Fruit fly (Drosophila melanogaster) whole organism, embryonic: ENCODE measurements around the gene CG44476.

ENCODE experiments used
- B-H1 ChIP-seq: fragments of 200-800 bp; sonication (Bioruptor generic); IDR thresholded peaks from 3 replicates; pipeline ENCODE4 v1.3.6; 2022; ENCODE audit warnings: missing biosample characterization, missing genetic modification characterization
- Bgb ChIP-seq: fragments of 200-800 bp; sonication (Bioruptor generic); IDR thresholded peaks from 2 replicates; pipeline ENCODE4 v1.3.6; 2022; ENCODE audit warnings: missing biosample characterization, missing genetic modification characterization; ENCODE audit not compliant: partially characterized antibody
- Bteb2 ChIP-seq: fragments of 200-800 bp; sonication (Bioruptor generic); optimal IDR thresholded peaks from 2 replicates; lab custom pipeline; 2016; ENCODE audit warnings: missing biosample characterization, missing genetic modification characterization
- CG11093 ChIP-seq: fragments of 200-800 bp; sonication (Bioruptor generic); IDR thresholded peaks from 3 replicates; pipeline ENCODE4 v1.3.6; 2022; ENCODE audit warnings: missing biosample characterization, missing genetic modification characterization
- CG12104 ChIP-seq: fragments of 200-800 bp; sonication (Bioruptor generic); optimal IDR thresholded peaks from 3 replicates; lab custom pipeline; 2016; ENCODE audit warnings: missing biosample characterization, missing genetic modification characterization
- CG12236 ChIP-seq: fragments of 200-800 bp; sonication (Bioruptor generic); optimal IDR thresholded peaks from 2 replicates; lab custom pipeline; 2016; ENCODE audit warnings: missing biosample characterization, missing genetic modification characterization
- CG13123 ChIP-seq: fragments of 200-800 bp; sonication (Bioruptor generic); optimal IDR thresholded peaks from 2 replicates; lab custom pipeline; 2016; ENCODE audit warnings: missing biosample characterization, missing genetic modification characterization
- CG15269 ChIP-seq: fragments of 200-800 bp; sonication (Bioruptor generic); optimal IDR thresholded peaks from 2 replicates; lab custom pipeline; 2018; ENCODE audit warnings: missing biosample characterization, mild to moderate bottlenecking, missing genetic modification characterization, moderate library complexity
- CG17359 ChIP-seq: fragments of 200-800 bp; sonication (Bioruptor generic); optimal IDR thresholded peaks from 3 replicates; lab custom pipeline; 2018; ENCODE audit warnings: missing biosample characterization, mild to moderate bottlenecking, missing genetic modification characterization, moderate library complexity
- CG1792 ChIP-seq: fragments of 200-800 bp; sonication (Bioruptor generic); optimal IDR thresholded peaks from 2 replicates; lab custom pipeline; 2016; ENCODE audit warnings: missing biosample characterization, missing genetic modification characterization
- CG1832 ChIP-seq: fragments of 200-800 bp; sonication (Bioruptor generic); optimal IDR thresholded peaks from 2 replicates; lab custom pipeline; 2017; ENCODE audit warnings: missing biosample characterization, mild to moderate bottlenecking, missing genetic modification characterization, inconsistent platforms
- CG3065 ChIP-seq: fragments of 200-800 bp; sonication (Bioruptor generic); optimal IDR thresholded peaks from 2 replicates; lab custom pipeline; 2016; ENCODE audit warnings: missing biosample characterization, missing genetic modification characterization
- CG32532 ChIP-seq: fragments of 200-800 bp; sonication (Bioruptor generic); IDR thresholded peaks from 2 replicates; pipeline ENCODE4 v1.3.6; 2022; ENCODE audit warnings: missing biosample characterization, missing genetic modification characterization
- CG32767 ChIP-seq: fragments of 200-800 bp; sonication (Bioruptor generic); IDR thresholded peaks from 2 replicates; pipeline ENCODE4 v1.3.6; 2022; ENCODE audit warnings: missing biosample characterization, missing genetic modification characterization
- CG3838 ChIP-seq: fragments of 200-800 bp; sonication (Bioruptor generic); optimal IDR thresholded peaks from 3 replicates; lab custom pipeline; 2016; ENCODE audit warnings: missing biosample characterization, missing genetic modification characterization
- CG43689 ChIP-seq: fragments of 200-800 bp; sonication (Bioruptor generic); IDR thresholded peaks from 2 replicates; pipeline ENCODE4 v1.3.6; 2022; ENCODE audit warnings: missing biosample characterization, missing genetic modification characterization
- CG5180 ChIP-seq: fragments of 200-800 bp; sonication (Bioruptor generic); optimal IDR thresholded peaks from 3 replicates; lab custom pipeline; 2017; ENCODE audit warnings: missing biosample characterization, missing genetic modification characterization, mild to moderate bottlenecking, moderate library complexity, missing genetic modification reagents
- CG7839 ChIP-seq: fragments of 200-800 bp; sonication (Bioruptor generic); optimal IDR thresholded peaks from 3 replicates; lab custom pipeline; 2018; ENCODE audit warnings: missing biosample characterization, mild to moderate bottlenecking, missing genetic modification characterization, moderate library complexity
- CG7987 ChIP-seq: fragments of 200-800 bp; sonication (Bioruptor generic); optimal IDR thresholded peaks from 2 replicates; lab custom pipeline; 2018; ENCODE audit warnings: missing biosample characterization, mild to moderate bottlenecking, missing genetic modification characterization, moderate library complexity
- CG8924 ChIP-seq: fragments of 200-800 bp; optimal IDR thresholded peaks from 3 replicates; lab custom pipeline; 2019; ENCODE audit warnings: missing biosample characterization, mild to moderate bottlenecking, missing genetic modification characterization, moderate library complexity
- CG9437 ChIP-seq: fragments of 200-800 bp; sonication (Bioruptor generic); optimal IDR thresholded peaks from 2 replicates; lab custom pipeline; 2018; ENCODE audit warnings: missing biosample characterization, mild to moderate bottlenecking, missing genetic modification characterization
- CG9876 ChIP-seq: fragments of 200-800 bp; sonication (Bioruptor generic); optimal IDR thresholded peaks from 2 replicates; lab custom pipeline; 2016; ENCODE audit warnings: missing biosample characterization, missing genetic modification characterization
- Dfd ChIP-seq, 2 experiments: fragments of >200 bp; optimal IDR thresholded peaks; 2 replicates each; lab custom pipeline; 2017; ENCODE audit warnings: missing biosample characterization in 2 of 2, missing genetic modification characterization in 2 of 2
- Hr51 ChIP-seq, 2 experiments: fragments of 200-800 bp; sonication (Bioruptor generic); optimal IDR thresholded peaks; 2 replicates in 1 of 2; 3 replicates in 1 of 2; lab custom pipeline; 2016 to 2018; ENCODE audit warnings: missing biosample characterization in 2 of 2, missing genetic modification characterization in 2 of 2, mild to moderate bottlenecking in 1 of 2, moderate library complexity in 1 of 2
- Mad ChIP-seq: fragments of 200-800 bp; sonication (Bioruptor generic); optimal IDR thresholded peaks from 2 replicates; lab custom pipeline; 2016; ENCODE audit warnings: missing biosample characterization, missing genetic modification characterization
- Nf-YB ChIP-seq: fragments of 200-800 bp; sonication (Bioruptor generic); optimal IDR thresholded peaks from 3 replicates; lab custom pipeline; 2019; ENCODE audit warnings: missing biosample characterization, mild to moderate bottlenecking, missing genetic modification characterization, moderate library complexity
- NfI ChIP-seq: fragments of 200-800 bp; sonication (Bioruptor generic); optimal IDR thresholded peaks from 3 replicates; lab custom pipeline; 2018; ENCODE audit warnings: missing biosample characterization, mild to moderate bottlenecking, missing genetic modification characterization, moderate library complexity
- Ssrp ChIP-seq: fragments of 200-800 bp; sonication (Bioruptor generic); optimal IDR thresholded peaks from 2 replicates; lab custom pipeline; 2018; ENCODE audit warnings: missing biosample characterization, mild to moderate bottlenecking, missing genetic modification characterization, moderate library complexity
- Trl ChIP-seq, 3 experiments: fragments of >200 bp in 2 of 3; fragments of 200-800 bp in 1 of 3; sonication (Bioruptor generic) in 1 of 3; optimal IDR thresholded peaks; 2 replicates in 1 of 3; 3 replicates in 2 of 3; lab custom pipeline; 2016 to 2017; ENCODE audit warnings: missing biosample characterization in 1 of 3, missing genetic modification characterization in 1 of 3
- al ChIP-seq: fragments of 200-800 bp; sonication (Bioruptor generic); IDR thresholded peaks from 2 replicates; pipeline ENCODE4 v1.3.6; 2022; ENCODE audit warnings: missing biosample characterization, missing genetic modification characterization
- cad ChIP-seq: fragments of >200 bp; optimal IDR thresholded peaks from 2 replicates; lab custom pipeline; 2017; ENCODE audit warnings: missing biosample characterization, missing genetic modification characterization
- chif ChIP-seq, 2 experiments: fragments of 200-800 bp; sonication (Bioruptor generic); optimal IDR thresholded peaks; 3 replicates each; lab custom pipeline; 2016; ENCODE audit warnings: missing biosample characterization in 2 of 2, missing genetic modification characterization in 2 of 2
- chm ChIP-seq: fragments of 200-800 bp; sonication (Bioruptor generic); IDR thresholded peaks from 2 replicates; pipeline ENCODE4 v1.3.6; 2022; ENCODE audit warnings: missing biosample characterization, missing genetic modification characterization
- croc ChIP-seq: fragments of 200-800 bp; sonication (Bioruptor generic); conservative IDR thresholded peaks from 3 replicates; pipeline ENCODE4 v1.3.6; 2022; ENCODE audit warnings: missing biosample characterization, missing genetic modification characterization
- cwo ChIP-seq: fragments of 200-800 bp; sonication (Bioruptor generic); optimal IDR thresholded peaks from 3 replicates; lab custom pipeline; 2017; ENCODE audit warnings: missing biosample characterization, missing genetic modification characterization, mild to moderate bottlenecking, moderate library complexity, missing genetic modification reagents
- dan ChIP-seq: fragments of 200-800 bp; sonication (Bioruptor generic); IDR thresholded peaks from 2 replicates; pipeline ENCODE4 v1.3.6; 2022; ENCODE audit warnings: missing biosample characterization, missing genetic modification characterization
- dysf ChIP-seq: fragments of 200-800 bp; sonication (Bioruptor generic); IDR thresholded peaks from 3 replicates; pipeline ENCODE4 v1.3.6; 2022; ENCODE audit warnings: missing biosample characterization, missing genetic modification characterization
- hth ChIP-seq: fragments of >200 bp; optimal IDR thresholded peaks from 2 replicates; lab custom pipeline; 2017; ENCODE audit warnings: inconsistent platforms
- kay ChIP-seq: fragments of 200-800 bp; sonication (Bioruptor generic); optimal IDR thresholded peaks from 2 replicates; lab custom pipeline; 2016; ENCODE audit warnings: missing biosample characterization, missing genetic modification characterization
- pan ChIP-seq, 4 experiments: fragments of >200 bp in 3 of 4; fragments of 200-800 bp in 1 of 4; sonication (Bioruptor generic) in 1 of 4; optimal IDR thresholded peaks in 3 of 4; IDR thresholded peaks in 1 of 4; 2 replicates each; pipeline versions ENCODE4 v1.3.6 to Lab custom; 2017 to 2022; ENCODE audit warnings: missing biosample characterization in 2 of 4, missing genetic modification characterization in 2 of 4, mixed read lengths in 1 of 4
- run ChIP-seq: fragments of 200-800 bp; sonication (Bioruptor generic); optimal IDR thresholded peaks from 3 replicates; lab custom pipeline; 2018; ENCODE audit warnings: missing biosample characterization, mild to moderate bottlenecking, missing genetic modification characterization
- sd ChIP-seq: fragments of 200-800 bp; sonication (Bioruptor generic); optimal IDR thresholded peaks from 3 replicates; lab custom pipeline; 2018; ENCODE audit warnings: missing biosample characterization, mild to moderate bottlenecking, missing genetic modification characterization, moderate library complexity
- sens-2 ChIP-seq: fragments of 200-800 bp; sonication (Bioruptor generic); IDR thresholded peaks from 2 replicates; pipeline ENCODE4 v1.3.6; 2022; ENCODE audit warnings: missing biosample characterization, missing genetic modification characterization
- ssp ChIP-seq: fragments of 200-800 bp; sonication (Bioruptor generic); IDR thresholded peaks from 2 replicates; pipeline ENCODE4 v1.3.6; 2022; ENCODE audit warnings: missing biosample characterization, missing genetic modification characterization
- stwl ChIP-seq: fragments of 200-800 bp; sonication (Bioruptor generic); optimal IDR thresholded peaks from 3 replicates; lab custom pipeline; 2018; ENCODE audit warnings: missing biosample characterization, mild to moderate bottlenecking, missing genetic modification characterization, moderate library complexity
- tap ChIP-seq: fragments of 200-800 bp; optimal IDR thresholded peaks from 3 replicates; lab custom pipeline; 2019; ENCODE audit warnings: missing biosample characterization, mild to moderate bottlenecking, missing genetic modification characterization, moderate library complexity
- twi ChIP-seq: fragments of 200-800 bp; optimal IDR thresholded peaks from 2 replicates; lab custom pipeline; 2019; ENCODE audit warnings: missing biosample characterization, mild to moderate bottlenecking, missing genetic modification characterization, moderate library complexity
- wor ChIP-seq: fragments of 200-800 bp; sonication (Bioruptor generic); IDR thresholded peaks from 2 replicates; pipeline ENCODE4 v1.3.6; 2022; ENCODE audit warnings: missing biosample characterization, missing genetic modification characterization
- zen ChIP-seq: fragments of 200-800 bp; sonication (Bioruptor generic); optimal IDR thresholded peaks from 3 replicates; lab custom pipeline; 2018; ENCODE audit warnings: missing biosample characterization, mild to moderate bottlenecking, missing genetic modification characterization, moderate library complexity

The CG44476 gene

dm6 chr2L:18150393-18151133, 37.6 kb upstream of the CG44476 start (continued):
- no peak for TF ChIP-seq Hr51 (GFP tag; optimal IDR thresholded peaks at IDR 0.05; lab: Kevin White, UChicago)
- no peak for TF ChIP-seq CG43689 (GFP tag; lab: Robert Waterston, UW)
- TF ChIP-seq Trl (optimal IDR thresholded peaks at IDR 0.05; lab: Kevin White, UChicago): peak in 1 of 2 experiments; percentile 7
- TF ChIP-seq Trl (GFP tag; optimal IDR thresholded peaks at IDR 0.05; lab: Kevin White, UChicago): no peak
- TF ChIP-seq Nf-YB (GFP tag; lab: Kevin White, UChicago): no peak
- no peak for TF ChIP-seq dan (GFP tag; lab: Robert Waterston, UW)
- peak; percentile 25 for TF ChIP-seq CG17359 (tag; lab: Kevin White, UChicago)
- peak; percentile 66 for TF ChIP-seq CG9437 (GFP tag; lab: Kevin White, UChicago)
- no peak for TF ChIP-seq pan (optimal IDR thresholded peaks at IDR 0.05; lab: Kevin White, UChicago)
- TF ChIP-seq pan (GFP tag; optimal IDR thresholded peaks at IDR 0.05 in 1 of 2, IDR thresholded peaks at IDR 0.05 in 1 of 2): peak in 1 of 2 experiments; percentile 78
- TF ChIP-seq CG1832 (GFP tag; lab: Kevin White, UChicago): no peak
- no peak for TF ChIP-seq kay (GFP tag; lab: Kevin White, UChicago)
- TF ChIP-seq stwl (tag; lab: Kevin White, UChicago): no peak
- peak; percentile 39 for TF ChIP-seq CG7839 (tag; lab: Kevin White, UChicago)
- no peak for TF ChIP-seq CG1792 (GFP tag; lab: Kevin White, UChicago)
- no peak for TF ChIP-seq CG5180 (GFP tag; lab: Kevin White, UChicago)
- TF ChIP-seq chm (GFP tag; lab: Robert Waterston, UW): peak; percentile 57; the same call in 1 of the 2 replicates
- TF ChIP-seq CG32532 (GFP tag; lab: Robert Waterston, UW): peak; percentile 76
- peak; percentile 38 for TF ChIP-seq CG7987 (GFP tag; lab: Kevin White, UChicago)
- no peak for TF ChIP-seq al (GFP tag; lab: Robert Waterston, UW)
- TF ChIP-seq Dfd (GFP tag; optimal IDR thresholded peaks at IDR 0.05; lab: Kevin White, UChicago): no peak
- no peak for TF ChIP-seq Bteb2 (GFP tag; lab: Kevin White, UChicago)
- no peak for TF ChIP-seq CG13123 (GFP tag; lab: Kevin White, UChicago)
- peak; percentile 44 for TF ChIP-seq CG15269 (tag; lab: Kevin White, UChicago)
- TF ChIP-seq run (tag; lab: Kevin White, UChicago): no peak
- no peak for TF ChIP-seq croc (GFP tag; lab: Robert Waterston, UW)
- TF ChIP-seq CG3838: no peak
- no peak for TF ChIP-seq zen (tag; lab: Kevin White, UChicago)
- TF ChIP-seq CG3065 (GFP tag; lab: Kevin White, UChicago): no peak
- peak; percentile 66; the same call in 2 of the 3 replicates for TF ChIP-seq dysf
- TF ChIP-seq B-H1 (GFP tag; lab: Robert Waterston, UW): no peak; the same call in 2 of the 3 replicates
- peak; percentile 27; the same call in 1 of the 3 replicates for TF ChIP-seq CG11093 (GFP tag; lab: Robert Waterston, UW)
- no peak for TF ChIP-seq wor
- no peak for TF ChIP-seq cwo
- TF ChIP-seq sens-2 (GFP tag; lab: Robert Waterston, UW): no peak
- no peak for TF ChIP-seq Mad (GFP tag; lab: Kevin White, UChicago)
- TF ChIP-seq ssp (GFP tag; lab: Robert Waterston, UW): 0 out of 2 replicates have a peak, but pooled peaks have one; percentile 14
- TF ChIP-seq CG32767 (GFP tag; lab: Robert Waterston, UW): no peak
- TF ChIP-seq twi (tag; lab: Kevin White, UChicago): no peak
- no peak for TF ChIP-seq Bgb (GFP tag; lab: Robert Waterston, UW)
- TF ChIP-seq chif (GFP tag; optimal IDR thresholded peaks at IDR 0.05; lab: Kevin White, UChicago): peak in 1 of 2 experiments; percentile 10
- TF ChIP-seq CG12236 (GFP tag; lab: Kevin White, UChicago): no peak
- TF ChIP-seq CG9876 (GFP tag; lab: Kevin White, UChicago): no peak
- TF ChIP-seq CG8924 (tag; lab: Kevin White, UChicago): no peak
- TF ChIP-seq cad: no peak
- peak; percentile 58 for TF ChIP-seq NfI (GFP tag; lab: Kevin White, UChicago)
- no peak for TF ChIP-seq Ssrp
- TF ChIP-seq CG12104 (GFP tag; lab: Kevin White, UChicago): no peak
- TF ChIP-seq sd: no peak
- no peak for TF ChIP-seq hth (lab: Kevin White, UChicago)
- no peak for TF ChIP-seq tap (tag; lab: Kevin White, UChicago)
